Fruit fly (Drosophila melanogaster) whole organism, embryonic: ENCODE results near the gene CG40298.

Experiments
- CG11247 ChIP-seq: fragments of 200-800 bp; sonication (Bioruptor generic); IDR thresholded peaks from 2 replicates; pipeline ENCODE4 v1.3.6; 2022; ENCODE audit warnings: missing biosample characterization, missing genetic modification characterization
- CG17802 ChIP-seq: fragments of 200-800 bp; sonication (Bioruptor generic); optimal IDR thresholded peaks from 2 replicates; lab custom pipeline; 2018; ENCODE audit warnings: missing biosample characterization, mild to moderate bottlenecking, missing genetic modification characterization, moderate library complexity
- CG2202 ChIP-seq: fragments of 200-800 bp; sonication (Bioruptor generic); optimal IDR thresholded peaks from 2 replicates; lab custom pipeline; 2018; ENCODE audit warnings: missing biosample characterization, mild to moderate bottlenecking, missing genetic modification characterization
- Dll ChIP-seq: fragments of 200-800 bp; sonication (Bioruptor generic); IDR thresholded peaks from 4 replicates; pipeline ENCODE4 v1.3.6; 2022; ENCODE audit warnings: missing biosample characterization, missing genetic modification characterization; ENCODE audit not compliant: partially characterized antibody
- Myb ChIP-seq: fragments of 200-800 bp; sonication (Bioruptor generic); optimal IDR thresholded peaks from 2 replicates; lab custom pipeline; 2016; ENCODE audit warnings: missing biosample characterization, missing genetic modification characterization
- ab ChIP-seq: fragments of 200-800 bp; sonication (Bioruptor generic); optimal IDR thresholded peaks from 2 replicates; lab custom pipeline; 2016; ENCODE audit warnings: missing biosample characterization, missing genetic modification characterization
- fru ChIP-seq: fragments of >200 bp; optimal IDR thresholded peaks from 2 replicates; lab custom pipeline; 2017
- fu2 ChIP-seq: fragments of 200-800 bp; sonication (Bioruptor generic); optimal IDR thresholded peaks from 2 replicates; lab custom pipeline; 2016; ENCODE audit warnings: missing biosample characterization, missing genetic modification characterization
- pan ChIP-seq, 4 experiments: fragments of >200 bp in 3 of 4; fragments of 200-800 bp in 1 of 4; sonication (Bioruptor generic) in 1 of 4; optimal IDR thresholded peaks in 3 of 4; IDR thresholded peaks in 1 of 4; 2 replicates each; pipeline versions ENCODE4 v1.3.6 to Lab custom; 2017 to 2022; ENCODE audit warnings: missing biosample characterization in 2 of 4, missing genetic modification characterization in 2 of 4, mixed read lengths in 1 of 4
- tll ChIP-seq, 2 experiments: fragments of 200-800 bp in 1 of 2; fragments of >200 bp in 1 of 2; sonication (Bioruptor generic) in 1 of 2; optimal IDR thresholded peaks; 2 replicates each; lab custom pipeline; 2017 to 2019; ENCODE audit warnings: missing biosample characterization in 2 of 2, missing genetic modification characterization in 2 of 2, mild to moderate bottlenecking in 1 of 2, moderate library complexity in 1 of 2
- usp ChIP-seq: fragments of >200 bp; optimal IDR thresholded peaks from 2 replicates; lab custom pipeline; 2017; ENCODE audit warnings: missing biosample characterization, missing genetic modification characterization
- vnd ChIP-seq: fragments of 200-800 bp; sonication (Bioruptor generic); IDR thresholded peaks from 3 replicates; pipeline ENCODE4 v1.3.6; 2022; ENCODE audit warnings: missing biosample characterization, missing genetic modification characterization; ENCODE audit not compliant: partially characterized antibody
- yki ChIP-seq: fragments of >200 bp; optimal IDR thresholded peaks from 3 replicates; lab custom pipeline; 2018

DNA sequence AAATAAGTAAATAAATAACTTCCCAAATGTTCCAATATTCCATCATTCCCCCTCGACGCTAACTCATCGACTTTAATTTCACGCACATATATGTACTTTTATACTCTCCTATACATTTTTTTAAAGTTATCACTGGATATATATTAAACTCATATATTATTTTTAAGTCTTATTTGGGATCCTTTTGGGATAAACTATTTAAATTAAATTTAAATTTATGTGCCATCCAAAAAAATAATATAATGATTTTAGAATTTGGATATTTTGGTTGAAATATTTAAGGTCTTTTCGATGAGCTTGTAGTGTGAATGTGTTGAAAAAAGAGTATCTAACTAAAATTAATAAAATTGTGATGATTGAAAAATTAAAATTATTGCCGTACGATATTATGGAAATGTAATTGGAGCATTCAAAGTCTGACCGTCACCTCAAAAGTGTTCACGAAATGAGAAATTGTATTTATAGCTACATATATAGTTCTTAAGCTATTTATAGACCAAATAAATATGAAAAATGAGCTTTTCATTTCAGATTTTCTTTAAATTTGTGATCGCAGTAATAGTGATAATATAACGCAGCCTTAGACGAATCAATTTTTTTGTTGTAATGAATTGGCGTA, at the start of gene CG40298:
- no peak for TF ChIP-seq fu2 (GFP tag; lab: Kevin White, UChicago)
- TF ChIP-seq Myb (GFP tag; lab: Kevin White, UChicago) = no peak
- no peak for TF ChIP-seq yki (lab: Kevin White, UChicago)
- peak; percentile 70 for TF ChIP-seq CG17802 (tag; lab: Kevin White, UChicago)
- no peak for TF ChIP-seq CG2202 (tag; lab: Kevin White, UChicago)
- TF ChIP-seq vnd = no peak
- no peak for TF ChIP-seq pan (optimal IDR thresholded peaks at IDR 0.05; lab: Kevin White, UChicago)
- no peak for TF ChIP-seq pan (GFP tag; optimal IDR thresholded peaks at IDR 0.05 in 1 of 2, IDR thresholded peaks at IDR 0.05 in 1 of 2)
- no peak for TF ChIP-seq usp
- no peak for TF ChIP-seq Dll (GFP tag; lab: Robert Waterston, UW)
- TF ChIP-seq ab (GFP tag; lab: Kevin White, UChicago) = no peak
- TF ChIP-seq tll (GFP tag; optimal IDR thresholded peaks at IDR 0.05; lab: Kevin White, UChicago) = no peak
- TF ChIP-seq CG11247 (GFP tag; lab: Robert Waterston, UW) = no peak
- TF ChIP-seq fru (lab: Kevin White, UChicago) = no peak
